Worm (Caenorhabditis elegans): ENCODE measurements around the gene F16F9.1.
A peak's percentile ranks its signal among the peaks of the same experiment; 100 is the strongest.

Gene F16F9.1

DNA sequence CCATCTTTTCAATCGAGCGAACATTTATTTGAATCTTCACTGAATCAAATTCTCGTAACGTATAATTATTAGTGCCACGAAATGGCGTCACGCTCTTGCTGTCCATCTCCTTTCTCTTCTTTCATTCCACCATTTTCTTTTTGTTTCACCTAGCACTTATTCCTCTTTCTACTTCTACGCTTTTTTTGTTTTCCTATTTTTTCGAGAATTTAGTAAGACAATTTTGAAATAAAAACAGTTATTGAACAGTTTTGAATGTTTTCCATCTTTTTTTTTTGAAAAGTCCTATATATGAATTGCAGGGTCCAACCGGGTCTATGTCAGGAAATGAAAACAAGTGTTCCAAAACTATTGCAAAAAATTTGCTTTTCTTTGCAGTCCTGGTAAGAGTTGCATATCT is 48.8 kb downstream of the F16F9.1 start, which contains the start of gene T01B10.5:
T01B10.5 (plus strand) TSS at position 301 of the 400 bp plus-strand sequence.
- TF ChIP-seq daf-12 (tag; optimal IDR thresholded peaks at IDR 0.05) (no peak), spr-1 (tag; optimal IDR thresholded peaks at IDR 0.05) (no peak), ceh-62 (tag; optimal IDR thresholded peaks at IDR 0.05) (no peak), nhr-28 (tag; optimal IDR thresholded peaks at IDR 0.05) (no peak), hlh-30 (tag; optimal IDR thresholded peaks at IDR 0.05; ENCODE audit: insufficient read depth) (no peak), unc-130 (GFP tag; optimal IDR thresholded peaks at IDR 0.05) (no peak), mxl-3 (GFP tag; optimal IDR thresholded peaks at IDR 0.05) (no peak), lir-3 (tag; optimal IDR thresholded peaks at IDR 0.05) (no peak), nhr-48 (tag; optimal IDR thresholded peaks at IDR 0.05) (no peak), lin-29 (GFP tag; IDR thresholded peaks at IDR 0.05) (no peak), tra-1 (GFP tag; IDR thresholded peaks at IDR 0.05) (no peak), nhr-25 (tag; optimal IDR thresholded peaks at IDR 0.05; ENCODE audit: borderline replicate concordance, insufficient read depth) (no peak), aly-2 (tag; optimal IDR thresholded peaks at IDR 0.05) (no peak), jun-1 (tag; optimal IDR thresholded peaks at IDR 0.05) (no peak), madf-9 (GFP tag; conservative IDR thresholded peaks at IDR 0.05) (no peak)

DNA sequence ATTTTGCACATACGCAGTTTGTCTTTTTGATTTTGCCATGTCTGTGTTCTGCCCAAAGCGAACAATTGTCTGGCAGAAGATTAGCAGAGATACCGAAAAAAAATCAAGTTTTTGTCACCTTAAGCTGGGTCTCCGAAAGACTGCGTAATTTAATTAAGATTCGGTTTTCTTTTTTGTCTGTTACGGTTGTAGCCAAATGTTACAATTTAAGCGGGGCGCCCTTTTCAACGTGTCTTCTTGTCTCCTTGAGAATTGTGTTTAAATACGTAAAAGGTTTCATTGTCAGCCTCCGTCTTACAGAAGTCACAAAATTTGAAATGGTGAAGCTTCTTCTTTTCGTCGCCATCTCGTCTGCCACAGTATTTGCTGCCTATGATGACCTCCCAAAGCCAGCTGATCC is 53.5 kb downstream of the F16F9.1 start, which contains the start of gene grd-14:
grd-14 (plus strand) TSS at position 301 of the 400 bp plus-strand sequence.
- TF ChIP-seq F37D6.2 (tag; optimal IDR thresholded peaks at IDR 0.05) (no peak), Y75B8A.6 (GFP tag; IDR thresholded peaks at IDR 0.05) (no peak), nhr-76 (tag; optimal IDR thresholded peaks at IDR 0.05) (no peak), mdt-29 (GFP tag; IDR thresholded peaks at IDR 0.05) (no peak), aha-1 (tag) (peak; percentile 13), nhr-25 (tag; optimal IDR thresholded peaks at IDR 0.05; ENCODE audit: borderline replicate concordance, insufficient read depth) (no peak), unc-130 (GFP tag; optimal IDR thresholded peaks at IDR 0.05) (no peak)
